Worm (Caenorhabditis elegans) whole organism, L4/young adult: ENCODE data around the gene Y25C1A.7.

Experiments used
- W03F9.2 ChIP-seq: fragments of 150-350 bp; optimal IDR thresholded peaks from 2 replicates; lab custom pipeline; 2014; ENCODE audit warnings: missing biosample characterization, missing genetic modification characterization
- him-1 ChIP-seq: sonication (generic microtip); optimal IDR thresholded peaks from 2 replicates; lab custom pipeline; 2016; ENCODE audit warnings: missing genotype, missing genetic modification reagents, missing genetic modification characterization, missing compliant biosample characterization

- TF ChIP-seq him-1 (no peak), W03F9.2 (tag; lab: Kevin White, UChicago) (no peak)
Measured at ce11 chrII:3034914-3035313, 35.9 kb downstream of the Y25C1A.7 start.
